Fruit fly (Drosophila melanogaster) whole organism, pupa: ENCODE data around the gene Prosalpha4T1.

Experiments
- CG10348 ChIP-seq: fragments of 200-800 bp; sonication (Bioruptor generic); IDR thresholded peaks from 2 replicates; pipeline ENCODE4 v1.3.6; 2022; ENCODE audit warnings: missing biosample characterization, missing genetic modification characterization
- CG12605 ChIP-seq: fragments of 200-800 bp; sonication (Bioruptor generic); IDR thresholded peaks from 2 replicates; pipeline ENCODE4 v1.3.6; 2022; ENCODE audit warnings: missing biosample characterization, missing genetic modification characterization
- CG13204 ChIP-seq: fragments of 200-800 bp; sonication (Bioruptor generic); optimal IDR thresholded peaks from 2 replicates; lab custom pipeline; 2018; ENCODE audit warnings: missing biosample characterization, mild to moderate bottlenecking, missing genetic modification characterization, moderate library complexity
- CG14655 ChIP-seq: fragments of 200-800 bp; sonication (Bioruptor generic); optimal IDR thresholded peaks from 3 replicates; lab custom pipeline; 2017; ENCODE audit warnings: mild to moderate bottlenecking, missing biosample characterization, missing genetic modification reagents, missing genetic modification characterization
- CG15710 ChIP-seq: fragments of 200-800 bp; sonication (Bioruptor generic); optimal IDR thresholded peaks from 2 replicates; lab custom pipeline; 2018; ENCODE audit warnings: missing biosample characterization, mild to moderate bottlenecking, missing genetic modification characterization, moderate library complexity
- CG17806 ChIP-seq: fragments of 200-800 bp; sonication (Bioruptor generic); optimal IDR thresholded peaks from 2 replicates; lab custom pipeline; 2018; ENCODE audit warnings: missing biosample characterization, mild to moderate bottlenecking, missing genetic modification characterization, moderate library complexity
- CG32121 ChIP-seq: fragments of 200-800 bp; sonication (Bioruptor generic); IDR thresholded peaks from 2 replicates; pipeline ENCODE4 v1.3.6; 2022; ENCODE audit warnings: missing biosample characterization, missing genetic modification characterization
- CG34367 ChIP-seq: fragments of 200-800 bp; sonication (Bioruptor generic); optimal IDR thresholded peaks from 2 replicates; lab custom pipeline; 2018; ENCODE audit warnings: missing biosample characterization, mild to moderate bottlenecking, missing genetic modification characterization
- CG4496 ChIP-seq: fragments of 200-800 bp; sonication (Bioruptor generic); IDR thresholded peaks from 3 replicates; pipeline ENCODE4 v1.3.6; 2022; ENCODE audit warnings: missing biosample characterization, missing genetic modification characterization
- CG8159 ChIP-seq: fragments of 200-800 bp; sonication (Bioruptor generic); optimal IDR thresholded peaks from 3 replicates; lab custom pipeline; 2018; ENCODE audit warnings: missing biosample characterization, mild to moderate bottlenecking, missing genetic modification characterization, moderate library complexity
- CG8301 ChIP-seq: fragments of 200-800 bp; sonication (Bioruptor generic); optimal IDR thresholded peaks from 2 replicates; lab custom pipeline; 2018; ENCODE audit warnings: missing biosample characterization, mild to moderate bottlenecking, missing genetic modification characterization
- CG9948 ChIP-seq: fragments of 200-800 bp; sonication (Bioruptor generic); optimal IDR thresholded peaks from 2 replicates; lab custom pipeline; 2018; ENCODE audit warnings: missing biosample characterization, mild to moderate bottlenecking, missing genetic modification characterization, moderate library complexity
- D1 ChIP-seq: fragments of 200-800 bp; sonication (Bioruptor generic); optimal IDR thresholded peaks from 2 replicates; lab custom pipeline; 2018; ENCODE audit warnings: missing biosample characterization, mild to moderate bottlenecking, missing genetic modification characterization, moderate library complexity
- EcR ChIP-seq: fragments of 200-800 bp; sonication (Bioruptor generic); optimal IDR thresholded peaks from 3 replicates; lab custom pipeline; 2019; ENCODE audit warnings: missing biosample characterization, missing genetic modification characterization, mild to moderate bottlenecking, moderate library complexity, missing genetic modification reagents
- Ets98B ChIP-seq: fragments of 200-800 bp; sonication (Bioruptor generic); IDR thresholded peaks from 2 replicates; pipeline ENCODE4 v1.3.6; 2022; ENCODE audit warnings: missing biosample characterization, missing genetic modification characterization
- Pif1A ChIP-seq: fragments of 200-800 bp; sonication (Bioruptor generic); optimal IDR thresholded peaks from 3 replicates; lab custom pipeline; 2016; ENCODE audit warnings: missing biosample characterization, missing genetic modification characterization
- Pif1B ChIP-seq: fragments of 200-800 bp; sonication (Bioruptor generic); optimal IDR thresholded peaks from 3 replicates; lab custom pipeline; 2016; ENCODE audit warnings: missing biosample characterization, missing genetic modification characterization
- Snoo ChIP-seq: fragments of 200-800 bp; sonication (Bioruptor generic); optimal IDR thresholded peaks from 3 replicates; lab custom pipeline; 2017; ENCODE audit warnings: missing biosample characterization, mild to moderate bottlenecking, missing genetic modification characterization, inconsistent platforms
- fd96Ca ChIP-seq: fragments of 200-800 bp; sonication (Bioruptor generic); IDR thresholded peaks from 3 replicates; pipeline ENCODE4 v1.3.6; 2022; ENCODE audit warnings: missing biosample characterization, missing genetic modification characterization
- gl ChIP-seq: fragments of 200-800 bp; sonication (Bioruptor generic); optimal IDR thresholded peaks from 2 replicates; lab custom pipeline; 2018; ENCODE audit warnings: missing biosample characterization, mild to moderate bottlenecking, missing genetic modification characterization
- rn ChIP-seq: fragments of 200-800 bp; sonication (Bioruptor generic); IDR thresholded peaks from 2 replicates; pipeline ENCODE4 v1.3.6; 2022; ENCODE audit warnings: missing biosample characterization, missing genetic modification characterization

Prosalpha4T1 gene

dm6 chr3R:20765302-20766155, 16.7 kb upstream of the Prosalpha4T1 start:
- TF ChIP-seq CG32121 (GFP tag; lab: Robert Waterston, UW) (peak; percentile 61; the same call in 1 of the 2 replicates), gl (tag; lab: Kevin White, UChicago) (no peak), EcR (peak; percentile 30), CG4496 (GFP tag; lab: Robert Waterston, UW) (peak; percentile 16; the same call in 1 of the 3 replicates), CG14655 (GFP tag; lab: Kevin White, UChicago) (peak; percentile 37), CG10348 (GFP tag; lab: Robert Waterston, UW) (0 out of 2 replicates have a peak, but pooled peaks have one; percentile 33), Snoo (tag; lab: Kevin White, UChicago) (peak; percentile 47), CG17806 (tag; lab: Kevin White, UChicago) (no peak), D1 (tag; lab: Kevin White, UChicago) (no peak), CG9948 (tag; lab: Kevin White, UChicago) (no peak), Ets98B (GFP tag; lab: Robert Waterston, UW) (peak; percentile 46), CG8301 (tag; lab: Kevin White, UChicago) (no peak), CG12605 (peak; percentile 76), fd96Ca (peak; percentile 32; the same call in 2 of the 3 replicates), CG15710 (tag; lab: Kevin White, UChicago) (no peak)

dm6 chr3R:20764058-20764457, 15.2 kb upstream of the Prosalpha4T1 start:
- peak; percentile 77 for TF ChIP-seq CG8301 (tag; lab: Kevin White, UChicago)
- TF ChIP-seq rn (GFP tag; lab: Robert Waterston, UW), result no peak
- peak; percentile 55 for TF ChIP-seq CG9948 (tag; lab: Kevin White, UChicago)
- peak; percentile 71 for TF ChIP-seq CG14655 (GFP tag; lab: Kevin White, UChicago)
- TF ChIP-seq CG34367 (tag; lab: Kevin White, UChicago), result peak; percentile 26
- TF ChIP-seq CG10348 (GFP tag; lab: Robert Waterston, UW), result no peak
- TF ChIP-seq CG12605, result 0 out of 2 replicates have a peak, but pooled peaks have one; percentile 49
- no peak for TF ChIP-seq CG13204 (GFP tag; lab: Kevin White, UChicago)
- no peak for TF ChIP-seq EcR
- TF ChIP-seq CG4496 (GFP tag; lab: Robert Waterston, UW), result peak; percentile 67; the same call in 1 of the 3 replicates
- no peak for TF ChIP-seq fd96Ca
- peak; percentile 71 for TF ChIP-seq Pif1A (GFP tag; lab: Kevin White, UChicago)
- peak; percentile 51 for TF ChIP-seq Ets98B (GFP tag; lab: Robert Waterston, UW)
- peak; percentile 78 for TF ChIP-seq CG8159 (tag; lab: Kevin White, UChicago)
- TF ChIP-seq CG17806 (tag; lab: Kevin White, UChicago), result peak; percentile 43
- peak; percentile 54 for TF ChIP-seq CG15710 (tag; lab: Kevin White, UChicago)
- TF ChIP-seq Snoo (tag; lab: Kevin White, UChicago), result peak; percentile 62
- TF ChIP-seq Pif1B, result peak; percentile 64
- peak; percentile 70 for TF ChIP-seq D1 (tag; lab: Kevin White, UChicago)
- TF ChIP-seq CG32121 (GFP tag; lab: Robert Waterston, UW), result peak; percentile 81
- peak; percentile 61 for TF ChIP-seq gl (tag; lab: Kevin White, UChicago)

- no peak for TF ChIP-seq CG34367 (tag; lab: Kevin White, UChicago)
- no peak for TF ChIP-seq CG8159 (tag; lab: Kevin White, UChicago)
- no peak for TF ChIP-seq D1 (tag; lab: Kevin White, UChicago)
- no peak for TF ChIP-seq Pif1B
- no peak for TF ChIP-seq CG32121 (GFP tag; lab: Robert Waterston, UW)
- TF ChIP-seq CG13204 (GFP tag; lab: Kevin White, UChicago), result no peak
- no peak for TF ChIP-seq Pif1A (GFP tag; lab: Kevin White, UChicago)
- no peak for TF ChIP-seq CG15710 (tag; lab: Kevin White, UChicago)
- TF ChIP-seq CG10348 (GFP tag; lab: Robert Waterston, UW), result no peak
- no peak for TF ChIP-seq CG17806 (tag; lab: Kevin White, UChicago)
- TF ChIP-seq fd96Ca, result no peak
- TF ChIP-seq EcR, result no peak
- no peak for TF ChIP-seq CG12605
- no peak for TF ChIP-seq Ets98B (GFP tag; lab: Robert Waterston, UW)
- TF ChIP-seq gl (tag; lab: Kevin White, UChicago), result no peak
- no peak for TF ChIP-seq Snoo (tag; lab: Kevin White, UChicago)
- TF ChIP-seq CG4496 (GFP tag; lab: Robert Waterston, UW), result no peak
Measured at dm6 chr3R:20762175-20762795, 13.4 kb upstream of the Prosalpha4T1 start, which contains the start of gene CG31195. Gene CG31195, minus strand, starts transcription at chr3R:20762369.

- TF ChIP-seq CG32121 (GFP tag; lab: Robert Waterston, UW) (no peak), CG9948 (tag; lab: Kevin White, UChicago) (no peak), fd96Ca (no peak), rn (GFP tag; lab: Robert Waterston, UW) (no peak), CG8159 (tag; lab: Kevin White, UChicago) (no peak), CG12605 (no peak)
- TF ChIP-seq, all 21 proteins: peak for 0
Measured at dm6 chr3R:20756429-20756828, 7.6 kb upstream of the Prosalpha4T1 start, which contains the start of gene Syp. Gene Syp, plus strand, starts transcription at chr3R:20756729.

- TF ChIP-seq rn (GFP tag; lab: Robert Waterston, UW), result no peak
- no peak for TF ChIP-seq CG4496 (GFP tag; lab: Robert Waterston, UW)
- no peak for TF ChIP-seq CG14655 (GFP tag; lab: Kevin White, UChicago)
- TF ChIP-seq CG12605, result no peak
- TF ChIP-seq Snoo (tag; lab: Kevin White, UChicago), result no peak
- no peak for TF ChIP-seq CG10348 (GFP tag; lab: Robert Waterston, UW)
- TF ChIP-seq Pif1A (GFP tag; lab: Kevin White, UChicago), result no peak
- no peak for TF ChIP-seq CG32121 (GFP tag; lab: Robert Waterston, UW)
- TF ChIP-seq fd96Ca, result no peak
- no peak for TF ChIP-seq CG34367 (tag; lab: Kevin White, UChicago)
- no peak for TF ChIP-seq CG13204 (GFP tag; lab: Kevin White, UChicago)
- no peak for TF ChIP-seq gl (tag; lab: Kevin White, UChicago)
- TF ChIP-seq CG9948 (tag; lab: Kevin White, UChicago), result no peak
- no peak for TF ChIP-seq Pif1B
- TF ChIP-seq, all 21 proteins: peak for 0
Measured at dm6 chr3R:20754991-20755390, 6.1 kb upstream of the Prosalpha4T1 start.
